Fruit fly (Drosophila melanogaster) whole organism, embryonic: ENCODE measurements around the gene CG15332.

Source experiments
- Antp ChIP-seq: fragments of 200-800 bp; sonication (Bioruptor generic); optimal IDR thresholded peaks from 3 replicates; lab custom pipeline; 2016; ENCODE audit warnings: missing biosample characterization, missing genetic modification characterization
- CG10462 ChIP-seq: fragments of 200-800 bp; sonication (Bioruptor generic); optimal IDR thresholded peaks from 2 replicates; lab custom pipeline; 2016; ENCODE audit warnings: missing biosample characterization, missing genetic modification characterization
- CG10565 ChIP-seq: fragments of 200-800 bp; sonication (Bioruptor generic); optimal IDR thresholded peaks from 3 replicates; lab custom pipeline; 2016; ENCODE audit warnings: missing biosample characterization, mild to moderate bottlenecking, missing genetic modification characterization
- CG11398 ChIP-seq: fragments of 200-800 bp; sonication (Bioruptor generic); optimal IDR thresholded peaks from 2 replicates; lab custom pipeline; 2016; ENCODE audit warnings: missing biosample characterization, missing genetic modification characterization
- CG11504 ChIP-seq: fragments of 200-800 bp; sonication (Bioruptor generic); optimal IDR thresholded peaks from 3 replicates; lab custom pipeline; 2019; ENCODE audit warnings: missing biosample characterization, mild to moderate bottlenecking, missing genetic modification characterization, moderate library complexity
- CG12071 ChIP-seq: fragments of 200-800 bp; sonication (Bioruptor generic); optimal IDR thresholded peaks from 3 replicates; lab custom pipeline; 2018; ENCODE audit warnings: missing biosample characterization, mild to moderate bottlenecking, missing genetic modification characterization
- CG13287 ChIP-seq: fragments of 200-800 bp; sonication (Bioruptor generic); IDR thresholded peaks from 2 replicates; pipeline ENCODE4 v1.3.6; 2022; ENCODE audit warnings: missing biosample characterization, missing genetic modification characterization; ENCODE audit not compliant: partially characterized antibody
- CG14667 ChIP-seq: fragments of 200-800 bp; sonication (Bioruptor generic); IDR thresholded peaks from 2 replicates; pipeline ENCODE4 v1.3.6; 2022; ENCODE audit warnings: missing biosample characterization, missing genetic modification characterization
- CG16779 ChIP-seq: fragments of 200-800 bp; sonication (Bioruptor generic); IDR thresholded peaks from 2 replicates; pipeline ENCODE4 v1.3.6; 2022; ENCODE audit warnings: missing biosample characterization, missing genetic modification characterization
- CG17359 ChIP-seq: fragments of 200-800 bp; sonication (Bioruptor generic); optimal IDR thresholded peaks from 3 replicates; lab custom pipeline; 2018; ENCODE audit warnings: missing biosample characterization, mild to moderate bottlenecking, missing genetic modification characterization, moderate library complexity
- CG34376 ChIP-seq: fragments of 200-800 bp; sonication (Bioruptor generic); optimal IDR thresholded peaks from 2 replicates; lab custom pipeline; 2018; ENCODE audit warnings: missing biosample characterization, mild to moderate bottlenecking, missing genetic modification characterization
- CG4360 ChIP-seq: fragments of 200-800 bp; sonication (Bioruptor generic); IDR thresholded peaks from 2 replicates; pipeline ENCODE4 v1.3.6; 2022; ENCODE audit warnings: missing biosample characterization, missing genetic modification characterization
- CG4617 ChIP-seq: fragments of 200-800 bp; sonication (Bioruptor generic); optimal IDR thresholded peaks from 3 replicates; lab custom pipeline; 2016; ENCODE audit warnings: missing biosample characterization, missing genetic modification characterization, borderline replicate concordance
- CG4730 ChIP-seq: fragments of 200-800 bp; sonication (Bioruptor generic); IDR thresholded peaks from 2 replicates; pipeline ENCODE4 v1.3.6; 2022; ENCODE audit warnings: missing biosample characterization, missing genetic modification characterization
- CG4820 ChIP-seq: fragments of 200-800 bp; sonication (Bioruptor generic); optimal IDR thresholded peaks from 3 replicates; lab custom pipeline; 2016; ENCODE audit warnings: missing biosample characterization, missing genetic modification characterization
- CG6813 ChIP-seq: fragments of 200-800 bp; sonication (Bioruptor generic); optimal IDR thresholded peaks from 2 replicates; lab custom pipeline; 2017; ENCODE audit warnings: missing biosample characterization, missing genetic modification characterization, mild to moderate bottlenecking, moderate library complexity, missing genetic modification reagents
- CG8290 ChIP-seq, 3 experiments: fragments of 200-800 bp; sonication (Bioruptor generic); optimal IDR thresholded peaks; 2 replicates each; lab custom pipeline; 2016 to 2019; ENCODE audit warnings: missing biosample characterization in 3 of 3, missing genetic modification characterization in 3 of 3, mild to moderate bottlenecking in 2 of 3, moderate library complexity in 1 of 3
- CG8765 ChIP-seq: fragments of 200-800 bp; sonication (Bioruptor generic); IDR thresholded peaks from 2 replicates; pipeline ENCODE4 v1.3.6; 2022; ENCODE audit warnings: missing biosample characterization, missing genetic modification characterization
- CG8944 ChIP-seq: fragments of 200-800 bp; sonication (Bioruptor generic); optimal IDR thresholded peaks from 3 replicates; lab custom pipeline; 2016; ENCODE audit warnings: missing biosample characterization, missing genetic modification characterization
- CkIIα-i1 ChIP-seq: fragments of 200-800 bp; sonication (Bioruptor generic); IDR thresholded peaks from 2 replicates; pipeline ENCODE4 v1.3.6; 2022; ENCODE audit warnings: missing biosample characterization, missing genetic modification characterization
- Dip3 ChIP-seq: fragments of 200-800 bp; sonication (Bioruptor generic); optimal IDR thresholded peaks from 3 replicates; lab custom pipeline; 2016; ENCODE audit warnings: missing biosample characterization, missing genetic modification characterization
- Ets65A ChIP-seq: fragments of 200-800 bp; sonication (Bioruptor generic); peaks from one replicate; lab custom pipeline; 2016; ENCODE audit warnings: missing biosample characterization, missing genetic modification characterization
- Ets97D ChIP-seq: fragments of 200-800 bp; sonication (Bioruptor generic); optimal IDR thresholded peaks from 3 replicates; lab custom pipeline; 2016; ENCODE audit warnings: missing biosample characterization, missing genetic modification characterization
- Gug ChIP-seq: fragments of 200-800 bp; sonication (Bioruptor generic); IDR thresholded peaks from 4 replicates; pipeline ENCODE4 v1.3.6; 2022; ENCODE audit warnings: missing biosample characterization, missing genetic modification characterization
- HLH54F ChIP-seq: fragments of 200-800 bp; sonication (Bioruptor generic); optimal IDR thresholded peaks from 3 replicates; lab custom pipeline; 2016; ENCODE audit warnings: missing biosample characterization, missing genetic modification characterization
- Hmx ChIP-seq: fragments of 200-800 bp; sonication (Bioruptor generic); optimal IDR thresholded peaks from 2 replicates; lab custom pipeline; 2016; ENCODE audit warnings: missing biosample characterization, missing genetic modification characterization
- Hsf ChIP-seq: fragments of 200-800 bp; sonication (Bioruptor generic); optimal IDR thresholded peaks from 3 replicates; lab custom pipeline; 2016; ENCODE audit warnings: missing biosample characterization, missing genetic modification characterization
- Lpt ChIP-seq: fragments of >200 bp; optimal IDR thresholded peaks from 2 replicates; lab custom pipeline; 2018; ENCODE audit warnings: missing biosample characterization, missing genetic modification characterization
- Max ChIP-seq: fragments of 200-800 bp; sonication (Bioruptor generic); optimal IDR thresholded peaks from 2 replicates; lab custom pipeline; 2016; ENCODE audit warnings: missing biosample characterization, mild to moderate bottlenecking, missing genetic modification characterization
- Ptx1 ChIP-seq: fragments of 200-800 bp; sonication (Bioruptor generic); IDR thresholded peaks from 2 replicates; pipeline ENCODE4 v1.3.6; 2022; ENCODE audit warnings: missing biosample characterization, missing genetic modification characterization
- Sox102F ChIP-seq: fragments of 200-800 bp; sonication (Bioruptor generic); optimal IDR thresholded peaks from 2 replicates; lab custom pipeline; 2018; ENCODE audit warnings: missing biosample characterization, mild to moderate bottlenecking, missing genetic modification characterization, moderate library complexity
- Xbp1 ChIP-seq: fragments of 200-800 bp; sonication (Bioruptor generic); optimal IDR thresholded peaks from 3 replicates; lab custom pipeline; 2016; ENCODE audit warnings: missing biosample characterization, mild to moderate bottlenecking, missing genetic modification characterization
- al ChIP-seq: fragments of 200-800 bp; sonication (Bioruptor generic); IDR thresholded peaks from 2 replicates; pipeline ENCODE4 v1.3.6; 2022; ENCODE audit warnings: missing biosample characterization, missing genetic modification characterization
- crc ChIP-seq: fragments of 200-800 bp; sonication (Bioruptor generic); optimal IDR thresholded peaks from 2 replicates; lab custom pipeline; 2016; ENCODE audit warnings: missing biosample characterization, missing genetic modification characterization
- ewg ChIP-seq: fragments of 200-800 bp; sonication (Bioruptor generic); optimal IDR thresholded peaks from 3 replicates; lab custom pipeline; 2017; ENCODE audit warnings: mild to moderate bottlenecking, missing biosample characterization, missing genetic modification reagents, missing genetic modification characterization
- eyg ChIP-seq: fragments of 200-800 bp; sonication (Bioruptor generic); optimal IDR thresholded peaks from 3 replicates; lab custom pipeline; 2016; ENCODE audit warnings: missing biosample characterization, missing genetic modification characterization
- fd3F ChIP-seq: fragments of 200-800 bp; sonication (Bioruptor generic); optimal IDR thresholded peaks from 2 replicates; lab custom pipeline; 2018; ENCODE audit warnings: missing biosample characterization, mild to moderate bottlenecking, missing genetic modification characterization, moderate library complexity
- gcm2 ChIP-seq: fragments of 200-800 bp; sonication (Bioruptor generic); optimal IDR thresholded peaks from 2 replicates; lab custom pipeline; 2016; ENCODE audit warnings: missing biosample characterization, missing genetic modification characterization
- gt ChIP-seq: fragments of 200-800 bp; sonication (Bioruptor generic); IDR thresholded peaks from 2 replicates; pipeline ENCODE4 v1.3.6; 2022; ENCODE audit warnings: missing biosample characterization, missing genetic modification characterization
- jing ChIP-seq: fragments of 200-800 bp; sonication (Bioruptor generic); optimal IDR thresholded peaks from 2 replicates; lab custom pipeline; 2018; ENCODE audit warnings: missing biosample characterization, mild to moderate bottlenecking, missing genetic modification characterization
- knrl ChIP-seq: fragments of 200-800 bp; sonication (Bioruptor generic); IDR thresholded peaks from 3 replicates; pipeline ENCODE4 v1.3.6; 2022; ENCODE audit warnings: missing biosample characterization, missing genetic modification characterization; ENCODE audit not compliant: partially characterized antibody
- luna ChIP-seq: fragments of 200-800 bp; sonication (Bioruptor generic); optimal IDR thresholded peaks from 2 replicates; lab custom pipeline; 2016; ENCODE audit warnings: missing biosample characterization, missing genetic modification characterization
- pros ChIP-seq: fragments of 200-800 bp; sonication (Bioruptor generic); optimal IDR thresholded peaks from 3 replicates; lab custom pipeline; 2019; ENCODE audit warnings: missing biosample characterization, mild to moderate bottlenecking, missing genetic modification characterization, moderate library complexity
- ranshi ChIP-seq: fragments of 200-800 bp; sonication (Bioruptor generic); IDR thresholded peaks from 2 replicates; pipeline ENCODE4 v1.3.6; 2022; ENCODE audit warnings: missing biosample characterization, missing genetic modification characterization
- slou ChIP-seq: fragments of 200-800 bp; sonication (Bioruptor generic); optimal IDR thresholded peaks from 3 replicates; lab custom pipeline; 2016; ENCODE audit warnings: missing biosample characterization, missing genetic modification characterization
- tgo ChIP-seq: fragments of 200-800 bp; sonication (Bioruptor generic); IDR thresholded peaks from 3 replicates; pipeline ENCODE4 v1.3.6; 2022; ENCODE audit warnings: missing biosample characterization, missing genetic modification characterization
- tin ChIP-seq: fragments of 200-800 bp; sonication (Bioruptor generic); optimal IDR thresholded peaks from 3 replicates; lab custom pipeline; 2016; ENCODE audit warnings: missing biosample characterization, missing genetic modification characterization
- tio ChIP-seq: fragments of 200-800 bp; sonication (Bioruptor generic); optimal IDR thresholded peaks from 2 replicates; lab custom pipeline; 2017; ENCODE audit warnings: missing biosample characterization, missing genetic modification characterization, inconsistent platforms
- trem ChIP-seq: fragments of 200-800 bp; optimal IDR thresholded peaks from 3 replicates; lab custom pipeline; 2019; ENCODE audit warnings: missing biosample characterization, mild to moderate bottlenecking, missing genetic modification characterization, moderate library complexity
- wor ChIP-seq: fragments of 200-800 bp; sonication (Bioruptor generic); IDR thresholded peaks from 2 replicates; pipeline ENCODE4 v1.3.6; 2022; ENCODE audit warnings: missing biosample characterization, missing genetic modification characterization

Gene CG15332

dm6 chrX:7972363-7972942, 16.7 kb upstream of the CG15332 start (continued):
- TF ChIP-seq CG4617 (GFP tag; lab: Kevin White, UChicago) (peak; percentile 42), CG4820 (GFP tag; lab: Kevin White, UChicago) (peak; percentile 87), luna (no peak), pros (GFP tag; lab: Kevin White, UChicago) (peak; percentile 60), Ets65A (GFP tag; lab: Kevin White, UChicago) (peak; percentile 94), CG17359 (tag; lab: Kevin White, UChicago) (peak; percentile 91), tio (GFP tag; lab: Kevin White, UChicago) (peak; percentile 80), gcm2 (GFP tag; lab: Kevin White, UChicago) (peak; percentile 46), Xbp1 (GFP tag; lab: Kevin White, UChicago) (peak; percentile 88), al (GFP tag; lab: Robert Waterston, UW) (peak; percentile 52; the same call in 1 of the 2 replicates), HLH54F (GFP tag; lab: Kevin White, UChicago) (peak; percentile 63), CG6813 (GFP tag; lab: Kevin White, UChicago) (peak; percentile 90), CkIIα-i1 (no peak), Lpt (GFP tag; lab: Kevin White, UChicago) (no peak), Ets97D (peak; percentile 42), CG14667 (peak; percentile 76), Gug (GFP tag; lab: Robert Waterston, UW) (peak; percentile 85), CG13287 (no peak), tin (peak; percentile 83), CG34376 (peak; percentile 55), knrl (GFP tag; lab: Robert Waterston, UW) (no peak), Sox102F (peak; percentile 91), CG10462 (peak; percentile 68), slou (peak; percentile 65), trem (tag; lab: Kevin White, UChicago) (peak; percentile 67), CG16779 (GFP tag; lab: Robert Waterston, UW) (peak; percentile 52; the same call in 1 of the 2 replicates), Antp (GFP tag; lab: Kevin White, UChicago) (peak; percentile 49), Dip3 (GFP tag; lab: Kevin White, UChicago) (peak; percentile 44), Hmx (GFP tag; lab: Kevin White, UChicago) (no peak), CG8765 (GFP tag; lab: Robert Waterston, UW) (peak; percentile 80), gt (GFP tag; lab: Robert Waterston, UW) (peak; percentile 58), CG11398 (GFP tag; lab: Kevin White, UChicago) (peak; percentile 21), CG11504 (tag; lab: Kevin White, UChicago) (peak; percentile 92), CG4360 (GFP tag; lab: Robert Waterston, UW) (peak; percentile 52), wor (GFP tag; lab: Robert Waterston, UW) (peak; percentile 81), ewg (peak; percentile 87), tgo (GFP tag; lab: Robert Waterston, UW) (peak; percentile 87), CG4730 (GFP tag; lab: Robert Waterston, UW) (peak; percentile 83), eyg (GFP tag; lab: Kevin White, UChicago) (peak; percentile 9), Ptx1 (GFP tag; lab: Robert Waterston, UW) (peak; percentile 89), CG10565 (GFP tag; lab: Kevin White, UChicago) (peak; percentile 11), CG12071 (GFP tag; lab: Kevin White, UChicago) (peak; percentile 88), jing (GFP tag; lab: Kevin White, UChicago) (peak; percentile 81), CG8290 (GFP tag; optimal IDR thresholded peaks at IDR 0.05; lab: Kevin White, UChicago) (peak; percentile 52), CG8290 (tag; optimal IDR thresholded peaks at IDR 0.05; lab: Kevin White, UChicago) (peak in 1 of 2 experiments; percentile 84), ranshi (GFP tag; lab: Robert Waterston, UW) (peak; percentile 81), Hsf (GFP tag; lab: Kevin White, UChicago) (peak; percentile 84), fd3F (GFP tag; lab: Kevin White, UChicago) (peak; percentile 75), crc (GFP tag; lab: Kevin White, UChicago) (no peak), CG8944 (peak; percentile 39), Max (GFP tag; lab: Kevin White, UChicago) (peak; percentile 75)
